Worm (Caenorhabditis elegans) whole organism, late embryonic: ENCODE measurements around the gene B0244.5.

Experiments
- ama-1 ChIP-seq: fragments of 150-350 bp; optimal IDR thresholded peaks from 2 replicates; lab custom pipeline; 2014
- dmd-4 ChIP-seq: sonication (generic microtip); optimal IDR thresholded peaks from 2 replicates; lab custom pipeline; 2016; ENCODE audit warnings: borderline replicate concordance, missing genetic modification characterization, missing compliant biosample characterization
- lim-6 ChIP-seq: sonication (generic microtip); optimal IDR thresholded peaks from 2 replicates; lab custom pipeline; 2016; ENCODE audit warnings: missing genetic modification characterization, missing compliant biosample characterization

DNA sequence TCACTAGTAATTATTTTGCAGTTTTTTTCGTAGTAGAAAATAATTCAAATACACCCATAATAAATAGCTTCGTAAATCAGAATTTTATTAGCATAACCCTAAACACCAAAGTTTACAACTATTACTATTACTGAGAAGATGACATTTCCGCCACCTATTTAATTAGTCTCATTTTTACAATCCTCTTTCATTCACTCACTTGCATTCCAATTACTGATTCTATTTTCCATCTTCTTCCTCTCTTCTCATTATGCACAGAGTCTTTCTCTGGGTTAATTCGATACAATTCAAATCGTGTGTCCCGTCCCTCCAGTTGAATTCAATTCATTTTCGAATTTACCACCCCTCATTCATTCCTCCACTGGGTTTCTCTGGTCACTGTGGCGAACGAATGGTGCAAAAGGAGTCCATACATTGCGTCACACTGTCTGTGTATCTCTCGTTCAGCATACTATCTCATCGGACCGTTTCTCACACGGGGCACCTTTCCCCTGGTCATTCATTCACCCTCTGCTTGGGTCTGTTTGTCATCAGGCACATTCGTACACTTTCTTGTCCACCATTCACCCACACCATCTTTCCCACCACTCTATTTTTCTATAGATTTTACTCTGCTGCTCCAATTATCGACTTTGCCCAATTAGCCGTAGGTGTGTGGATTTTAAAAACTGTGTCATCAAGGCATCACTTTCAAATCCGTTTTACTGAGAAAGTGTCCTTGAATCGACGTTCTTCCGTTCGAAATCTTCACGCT is 24.2 kb upstream of the B0244.5 start:
- TF ChIP-seq ama-1 (no peak), lim-6 (tag; lab: Kevin White, UChicago) (no peak), dmd-4 (tag; lab: Kevin White, UChicago) (no peak)
